Worm (Caenorhabditis elegans) whole organism, L4 larva: ENCODE measurements around the gene sod-1.

Experiments
- F37D6.2 ChIP-seq: sonication (generic microtip); optimal IDR thresholded peaks from 2 replicates; lab custom pipeline; 2016; ENCODE audit warnings: mild to moderate bottlenecking, missing genetic modification characterization, missing compliant biosample characterization
- F49E8.2 ChIP-seq: sonication (generic microtip); optimal IDR thresholded peaks from 2 replicates; lab custom pipeline; 2016; ENCODE audit warnings: missing compliant biosample characterization, mild to moderate bottlenecking, missing genetic modification characterization, borderline replicate concordance
- Y105C5A.15 ChIP-seq: fragments of 200-800 bp; sonication (Bioruptor generic); IDR thresholded peaks from 2 replicates; pipeline ENCODE4 v1.3.6; 2022; ENCODE audit warnings: missing genetic modification characterization, missing compliant biosample characterization
- ZK337.2 ChIP-seq: fragments of 200-800 bp; sonication (Bioruptor generic); IDR thresholded peaks from 2 replicates; pipeline ENCODE4 v1.3.6; 2022; ENCODE audit warnings: missing genetic modification reagents, missing genetic modification characterization, missing compliant biosample characterization
- ceh-20 ChIP-seq: fragments of 200-800 bp; sonication (Bioruptor generic); IDR thresholded peaks from 2 replicates; pipeline ENCODE4 v1.3.6; 2022; ENCODE audit warnings: missing genetic modification reagents, missing genetic modification characterization, missing compliant biosample characterization
- ceh-28 ChIP-seq: fragments of 150-350 bp; optimal IDR thresholded peaks from 2 replicates; lab custom pipeline; 2014; ENCODE audit warnings: missing biosample characterization, missing genetic modification reagents, missing genetic modification characterization
- ceh-32 ChIP-seq: sonication (generic microtip); optimal IDR thresholded peaks from 2 replicates; lab custom pipeline; 2016; ENCODE audit warnings: mild to moderate bottlenecking, missing genetic modification characterization, missing compliant biosample characterization; ENCODE audit not compliant: poor library complexity
- cey-2 ChIP-seq: sonication (generic microtip); optimal IDR thresholded peaks from 3 replicates; lab custom pipeline; 2017; ENCODE audit warnings: missing genetic modification characterization, mild to moderate bottlenecking, missing compliant biosample characterization, antibody characterized with exemption, borderline replicate concordance; ENCODE audit not compliant: insufficient read depth
- ctbp-1 ChIP-seq: fragments of 200-800 bp; sonication (Bioruptor generic); IDR thresholded peaks from 2 replicates; pipeline ENCODE4 v1.3.6; 2022; ENCODE audit warnings: missing genetic modification reagents, missing genetic modification characterization, missing compliant biosample characterization
- daf-8 ChIP-seq: fragments of 200-800 bp; sonication (Bioruptor generic); IDR thresholded peaks from 2 replicates; pipeline ENCODE4 v1.3.6; 2022; ENCODE audit warnings: missing genetic modification characterization, missing compliant biosample characterization
- dmd-6 ChIP-seq: fragments of 200-800 bp; sonication (Bioruptor generic); IDR thresholded peaks from 2 replicates; pipeline ENCODE4 v1.3.6; 2022; ENCODE audit warnings: missing genetic modification reagents, missing genetic modification characterization, missing compliant biosample characterization
- dpl-1 ChIP-seq: fragments of 150-350 bp; optimal IDR thresholded peaks from 2 replicates; lab custom pipeline; 2014; ENCODE audit warnings: missing biosample characterization, missing genetic modification reagents, missing genetic modification characterization
- fkh-10 ChIP-seq: fragments of 150-350 bp; optimal IDR thresholded peaks from 2 replicates; lab custom pipeline; 2014; ENCODE audit warnings: missing biosample characterization, missing genetic modification reagents, missing genetic modification characterization
- gei-8 ChIP-seq: fragments of 200-800 bp; sonication (Bioruptor generic); optimal IDR thresholded peaks from 2 replicates; lab custom pipeline; 2018; ENCODE audit warnings: mild to moderate bottlenecking, missing genetic modification characterization, missing compliant biosample characterization
- hif-1 ChIP-seq, 2 experiments: sonication (generic microtip); optimal IDR thresholded peaks; 2 replicates each; lab custom pipeline; 2016 to 2017; ENCODE audit warnings: missing compliant biosample characterization in 2 of 2, missing genetic modification characterization in 2 of 2, missing genetic modification reagents in 2 of 2, missing genotype in 2 of 2, mild to moderate bottlenecking in 1 of 2
- hlh-11 ChIP-seq: fragments of 200-800 bp; sonication (Bioruptor generic); optimal IDR thresholded peaks from 2 replicates; lab custom pipeline; 2018; ENCODE audit warnings: mild to moderate bottlenecking, missing genetic modification characterization, missing compliant biosample characterization
- hlh-30 ChIP-seq: sonication (generic microtip); optimal IDR thresholded peaks from 2 replicates; lab custom pipeline; 2017; ENCODE audit warnings: antibody characterized with exemption, mild to moderate bottlenecking, missing genetic modification characterization, missing compliant biosample characterization; ENCODE audit not compliant: insufficient read depth
- hmg-1.1 ChIP-seq: fragments of 200-800 bp; sonication (Bioruptor generic); IDR thresholded peaks from 2 replicates; pipeline ENCODE4 v1.3.6; 2022; ENCODE audit warnings: missing genetic modification reagents, missing genetic modification characterization, missing compliant biosample characterization
- lin-29 ChIP-seq: fragments of 200-800 bp; sonication (Bioruptor generic); IDR thresholded peaks from 2 replicates; pipeline ENCODE4 v1.3.6; 2022; ENCODE audit warnings: missing genetic modification reagents, missing genetic modification characterization, missing compliant biosample characterization
- lsy-2 ChIP-seq, 2 experiments: fragments of 150-350 bp in 1 of 2; sonication (generic microtip) in 1 of 2; optimal IDR thresholded peaks; 2 replicates each; lab custom pipeline; 2014 to 2017; ENCODE audit warnings: missing biosample characterization in 2 of 2, missing genetic modification characterization in 2 of 2
- mdl-1 ChIP-seq, 2 experiments: fragments of 150-350 bp in 1 of 2; sonication (generic microtip) in 1 of 2; optimal IDR thresholded peaks; 2 replicates each; lab custom pipeline; 2014 to 2017; ENCODE audit warnings: missing biosample characterization in 2 of 2, missing genetic modification characterization in 2 of 2
- mep-1 ChIP-seq: fragments of 150-350 bp; sonication (generic microtip); optimal IDR thresholded peaks from 3 replicates; lab custom pipeline; 2014; ENCODE audit warnings: missing biosample characterization, missing genetic modification characterization
- mes-2 ChIP-seq: sonication (generic microtip); optimal IDR thresholded peaks from 2 replicates; lab custom pipeline; 2016; ENCODE audit warnings: missing genotype, mild to moderate bottlenecking, missing genetic modification characterization, missing compliant biosample characterization; ENCODE audit not compliant: poor library complexity, severe bottlenecking
- nhr-11 ChIP-seq: fragments of 150-350 bp; optimal IDR thresholded peaks from 2 replicates; lab custom pipeline; 2014; ENCODE audit warnings: missing biosample characterization, missing genetic modification characterization
- nhr-237 ChIP-seq: sonication (generic microtip); optimal IDR thresholded peaks from 2 replicates; lab custom pipeline; 2017; ENCODE audit warnings: missing biosample characterization, missing genetic modification characterization
- nhr-41 ChIP-seq: fragments of 200-800 bp; sonication (Bioruptor generic); IDR thresholded peaks from 2 replicates; pipeline ENCODE4 v1.3.6; 2022; ENCODE audit warnings: missing genetic modification reagents, missing genetic modification characterization, missing compliant biosample characterization
- nhr-42 ChIP-seq: fragments of 200-800 bp; sonication (Bioruptor generic); IDR thresholded peaks from 2 replicates; pipeline ENCODE4 v1.3.6; 2022; ENCODE audit warnings: missing genetic modification characterization, missing compliant biosample characterization
- nhr-77 ChIP-seq: fragments of 150-350 bp; optimal IDR thresholded peaks from 2 replicates; lab custom pipeline; 2014; ENCODE audit warnings: missing biosample characterization, missing genetic modification characterization
- php-3 ChIP-seq: fragments of 200-800 bp; sonication (Bioruptor generic); IDR thresholded peaks from 2 replicates; pipeline ENCODE4 v1.3.6; 2022; ENCODE audit warnings: missing genetic modification reagents, missing genetic modification characterization, missing compliant biosample characterization
- rbr-2 ChIP-seq: sonication (generic microtip); optimal IDR thresholded peaks from 2 replicates; lab custom pipeline; 2016; ENCODE audit warnings: missing genotype, missing genetic modification characterization, missing compliant biosample characterization
- spr-1 ChIP-seq: sonication (generic microtip); optimal IDR thresholded peaks from 2 replicates; lab custom pipeline; 2016; ENCODE audit warnings: mild to moderate bottlenecking, missing genetic modification characterization, missing compliant biosample characterization
- tag-97 ChIP-seq: fragments of 200-800 bp; sonication (Bioruptor generic); IDR thresholded peaks from 2 replicates; pipeline ENCODE4 v1.3.6; 2022; ENCODE audit warnings: missing genetic modification characterization, missing compliant biosample characterization
- unc-130 ChIP-seq: sonication (generic microtip); optimal IDR thresholded peaks from 2 replicates; lab custom pipeline; 2016; ENCODE audit warnings: missing genetic modification reagents, missing genetic modification characterization, missing compliant biosample characterization
- unc-39 ChIP-seq: sonication (generic microtip); optimal IDR thresholded peaks from 2 replicates; lab custom pipeline; 2017; ENCODE audit warnings: missing biosample characterization, missing genetic modification characterization
- unc-62 ChIP-seq, 3 experiments: fragments of 150-350 bp in 1 of 3; sonication (generic microtip); optimal IDR thresholded peaks in 2 of 3; peaks in 1 of 3; 1 replicate in 1 of 3; 2 replicates in 2 of 3; lab custom pipeline; 2014 to 2017; ENCODE audit warnings: missing biosample characterization in 3 of 3, missing genetic modification characterization in 3 of 3, missing genetic modification reagents in 3 of 3, missing genotype in 1 of 3
- vab-7 ChIP-seq: fragments of 200-800 bp; sonication (Bioruptor generic); IDR thresholded peaks from 2 replicates; pipeline ENCODE4 v1.3.6; 2022; ENCODE audit warnings: missing genetic modification reagents, missing genetic modification characterization, missing compliant biosample characterization

Gene sod-1

ce11 chrII:6994677-6995076 is 21.0 kb upstream of the sod-1 start, which contains the start of gene unc-104 (continued):
- TF ChIP-seq mes-2 (tag; lab: Kevin White, UChicago) (no peak), php-3 (GFP tag; lab: Robert Waterston, UW) (no peak)

ce11 chrII:6992949-6993348 is 19.3 kb upstream of the sod-1 start:
- TF ChIP-seq unc-39 (tag; lab: Kevin White, UChicago): no peak
- TF ChIP-seq nhr-77 (tag; lab: Kevin White, UChicago): no peak
- TF ChIP-seq dmd-6 (GFP tag; lab: Robert Waterston, UW): peak; percentile 44
- TF ChIP-seq lin-29: no peak
- TF ChIP-seq gei-8 (GFP tag; lab: Kevin White, UChicago): no peak
- TF ChIP-seq fkh-10 (GFP tag; lab: Kevin White, UChicago): peak; percentile 87
- peak; percentile 50 for TF ChIP-seq mep-1
- TF ChIP-seq nhr-41: no peak
- TF ChIP-seq ceh-28 (tag; lab: Kevin White, UChicago): peak; percentile 50
- no peak for TF ChIP-seq ZK337.2 (GFP tag; lab: Robert Waterston, UW)
- TF ChIP-seq cey-2 (tag; lab: Kevin White, UChicago): no peak
- peak; percentile 64 for TF ChIP-seq hmg-1.1
- TF ChIP-seq unc-62 (GFP tag; optimal IDR thresholded peaks at IDR 0.05 in 1 of 2; lab: Kevin White, UChicago): peak in 1 of 2 experiments; percentile 66
- no peak for TF ChIP-seq unc-62 (tag; optimal IDR thresholded peaks at IDR 0.05; lab: Kevin White, UChicago)
- TF ChIP-seq nhr-11: peak; percentile 3
- TF ChIP-seq mdl-1 (tag; optimal IDR thresholded peaks at IDR 0.05; lab: Kevin White, UChicago): peak in 1 of 2 experiments; percentile 5
- TF ChIP-seq F49E8.2: no peak
- peak; percentile 43 for TF ChIP-seq F37D6.2
- no peak for TF ChIP-seq daf-8
- peak; percentile 77 for TF ChIP-seq ceh-20 (GFP tag; lab: Robert Waterston, UW)
- peak in 1 of 2 experiments; percentile 33 for TF ChIP-seq hif-1 (tag; optimal IDR thresholded peaks at IDR 0.05; lab: Kevin White, UChicago)
- TF ChIP-seq rbr-2 (tag; lab: Kevin White, UChicago): peak; percentile 76
- peak; percentile 33 for TF ChIP-seq hlh-11
- peak; percentile 57; the same call in 1 of the 2 replicates for TF ChIP-seq ctbp-1 (GFP tag; lab: Robert Waterston, UW)
- peak; percentile 28; the same call in 1 of the 2 replicates for TF ChIP-seq vab-7 (GFP tag; lab: Robert Waterston, UW)
- TF ChIP-seq nhr-42 (GFP tag; lab: Robert Waterston, UW): 0 out of 2 replicates have a peak, but pooled peaks have one; percentile 37
- TF ChIP-seq Y105C5A.15: no peak
- peak; percentile 5 for TF ChIP-seq dpl-1 (GFP tag; lab: Kevin White, UChicago)
- TF ChIP-seq hlh-30 (tag; lab: Kevin White, UChicago): peak; percentile 59
- peak in 1 of 2 experiments; percentile 66 for TF ChIP-seq lsy-2 (tag; optimal IDR thresholded peaks at IDR 0.05; lab: Kevin White, UChicago)

ce11 chrII:6989830-6990287 is 16.2 kb upstream of the sod-1 start, which contains the start of gene C15F1.1:
Gene C15F1.1, plus strand, starts transcription at chrII:6989880.
- TF ChIP-seq unc-130 (no peak), tag-97 (GFP tag; lab: Robert Waterston, UW) (no peak), ceh-32 (tag; lab: Kevin White, UChicago) (no peak), spr-1 (tag; lab: Kevin White, UChicago) (no peak), nhr-237 (tag; lab: Kevin White, UChicago) (no peak)
